Fruit fly (Drosophila melanogaster): ENCODE data around the gene AP-1gamma.

AP-1gamma gene

DNA sequence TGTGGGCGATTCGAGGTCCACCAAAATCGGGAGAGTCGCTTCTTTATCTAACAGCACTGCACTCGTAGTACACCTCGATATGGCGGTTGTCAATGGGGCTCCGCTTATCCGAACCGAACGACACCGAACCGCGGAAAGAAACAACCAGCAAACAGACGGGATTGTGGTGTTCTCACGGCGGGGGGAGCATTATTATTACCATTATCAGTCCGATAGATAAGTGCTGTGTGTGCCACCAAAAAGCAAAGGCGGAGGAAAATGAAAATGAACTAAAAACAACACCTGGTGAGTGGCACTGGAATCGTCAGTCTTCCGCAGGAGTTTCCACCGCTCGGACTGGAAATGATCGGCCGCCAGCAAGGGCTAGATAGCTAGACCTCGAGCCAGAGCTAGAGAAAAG lies at the start of gene AP-1gamma:
Gene AP-1gamma (plus strand): TSS at position 305 of the 400 bp plus-strand sequence.
- TF ChIP-seq pan (optimal IDR thresholded peaks at IDR 0.05): no peak
- TF ChIP-seq usp (GFP tag; optimal IDR thresholded peaks at IDR 0.05): no peak
- no peak for TF ChIP-seq Dll (optimal IDR thresholded peaks at IDR 0.05)
- TF ChIP-seq psq (optimal IDR thresholded peaks at IDR 0.05): no peak
- TF ChIP-seq EcR (GFP tag; optimal IDR thresholded peaks at IDR 0.05): no peak
- TF ChIP-seq CG8478 (optimal IDR thresholded peaks at IDR 0.05): no peak

dm6 chrX:9060078-9060477 lies 48.4 kb upstream of the AP-1gamma start:
- TF ChIP-seq EcR (GFP tag; optimal IDR thresholded peaks at IDR 0.05) (no peak), CG8478 (optimal IDR thresholded peaks at IDR 0.05) (no peak), psq (optimal IDR thresholded peaks at IDR 0.05) (no peak), pan (optimal IDR thresholded peaks at IDR 0.05) (no peak), Dll (optimal IDR thresholded peaks at IDR 0.05) (no peak), usp (GFP tag; optimal IDR thresholded peaks at IDR 0.05) (no peak)

DNA sequence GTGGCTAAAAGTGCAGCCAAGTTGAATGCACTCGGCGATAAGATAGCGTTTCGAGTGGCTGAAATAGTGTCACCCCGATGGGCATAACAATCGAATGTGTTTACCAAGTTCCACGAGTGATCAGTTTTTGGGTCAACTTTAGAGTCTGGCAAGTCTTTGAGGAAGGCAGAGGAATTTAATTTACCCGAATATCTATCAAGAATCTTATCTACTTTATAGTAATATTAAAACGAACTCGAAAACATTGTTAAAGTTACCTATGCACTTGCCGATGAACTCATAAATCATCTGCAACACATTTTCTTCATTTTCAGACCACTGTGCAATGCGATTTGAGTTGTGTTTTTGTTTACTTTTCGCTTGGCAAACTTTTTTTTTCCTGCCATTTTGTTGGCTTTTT lies 47.2 kb upstream of the AP-1gamma start:
- TF ChIP-seq CG8478 (optimal IDR thresholded peaks at IDR 0.05) (no peak), pan (optimal IDR thresholded peaks at IDR 0.05) (no peak), Dll (optimal IDR thresholded peaks at IDR 0.05) (no peak), psq (optimal IDR thresholded peaks at IDR 0.05) (no peak), usp (GFP tag; optimal IDR thresholded peaks at IDR 0.05) (no peak), EcR (GFP tag; optimal IDR thresholded peaks at IDR 0.05) (no peak)

- TF ChIP-seq EcR (GFP tag; optimal IDR thresholded peaks at IDR 0.05) (no peak), Dll (optimal IDR thresholded peaks at IDR 0.05) (no peak), usp (GFP tag; optimal IDR thresholded peaks at IDR 0.05) (no peak), psq (optimal IDR thresholded peaks at IDR 0.05) (no peak), pan (optimal IDR thresholded peaks at IDR 0.05) (no peak), CG8478 (optimal IDR thresholded peaks at IDR 0.05) (no peak)
Observed at dm6 chrX:9062665-9063064, 45.8 kb upstream of the AP-1gamma start.

- no peak for TF ChIP-seq EcR (GFP tag; optimal IDR thresholded peaks at IDR 0.05)
- TF ChIP-seq usp (GFP tag; optimal IDR thresholded peaks at IDR 0.05): no peak
- TF ChIP-seq pan (optimal IDR thresholded peaks at IDR 0.05): no peak
- no peak for TF ChIP-seq psq (optimal IDR thresholded peaks at IDR 0.05)
- TF ChIP-seq Dll (optimal IDR thresholded peaks at IDR 0.05): no peak
- TF ChIP-seq CG8478 (optimal IDR thresholded peaks at IDR 0.05): no peak
Observed at dm6 chrX:9063425-9063824, 45.1 kb upstream of the AP-1gamma start.

dm6 chrX:9064029-9064428 lies 44.5 kb upstream of the AP-1gamma start:
- TF ChIP-seq EcR (GFP tag; optimal IDR thresholded peaks at IDR 0.05): no peak

DNA sequence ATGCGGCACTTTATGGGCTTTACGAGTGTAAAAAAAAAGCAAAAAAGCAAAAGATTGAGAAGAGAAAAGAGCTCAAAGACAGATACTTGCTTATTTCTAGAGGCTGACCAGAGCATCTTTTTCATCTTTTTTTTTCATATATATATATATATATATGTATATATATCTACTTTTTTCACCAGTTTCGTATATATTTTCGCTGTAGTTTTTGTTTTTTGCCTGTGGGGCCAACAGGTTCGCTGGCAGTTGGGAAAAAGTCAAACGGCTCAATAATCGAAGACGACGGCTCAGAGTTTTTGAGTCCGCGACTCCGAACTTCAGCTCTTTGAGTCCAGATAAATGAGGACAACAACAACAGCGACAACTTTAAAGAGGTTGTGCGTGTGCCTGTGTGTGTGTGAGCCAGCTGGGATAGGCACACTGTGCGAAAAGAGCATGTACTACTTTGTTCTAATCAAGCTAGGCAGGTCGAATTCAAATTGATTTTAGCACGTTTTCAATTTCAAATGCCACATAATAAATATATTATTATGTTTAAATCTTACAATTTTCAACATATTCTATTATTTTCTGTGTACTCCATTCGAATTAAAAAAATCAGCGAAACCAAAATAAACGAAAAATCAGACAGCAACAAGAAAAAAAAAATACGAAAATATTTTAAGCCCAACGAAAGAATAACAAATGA lies 41.5 kb upstream of the AP-1gamma start:
- TF ChIP-seq psq (optimal IDR thresholded peaks at IDR 0.05) (no peak), usp (GFP tag; optimal IDR thresholded peaks at IDR 0.05) (no peak), EcR (GFP tag; optimal IDR thresholded peaks at IDR 0.05) (no peak), Dll (optimal IDR thresholded peaks at IDR 0.05) (no peak), CG8478 (optimal IDR thresholded peaks at IDR 0.05) (no peak), pan (optimal IDR thresholded peaks at IDR 0.05) (no peak)

- no peak for TF ChIP-seq pan (optimal IDR thresholded peaks at IDR 0.05)
- no peak for TF ChIP-seq usp (GFP tag; optimal IDR thresholded peaks at IDR 0.05)
- no peak for TF ChIP-seq Dll (optimal IDR thresholded peaks at IDR 0.05)
- TF ChIP-seq CG8478 (optimal IDR thresholded peaks at IDR 0.05): no peak
- no peak for TF ChIP-seq EcR (GFP tag; optimal IDR thresholded peaks at IDR 0.05)
- no peak for TF ChIP-seq psq (optimal IDR thresholded peaks at IDR 0.05)
Observed at dm6 chrX:9067754-9068477, 40.6 kb upstream of the AP-1gamma start, which contains the start of gene CG15365. CG15365 (minus strand) TSS chrX:9067983.

DNA sequence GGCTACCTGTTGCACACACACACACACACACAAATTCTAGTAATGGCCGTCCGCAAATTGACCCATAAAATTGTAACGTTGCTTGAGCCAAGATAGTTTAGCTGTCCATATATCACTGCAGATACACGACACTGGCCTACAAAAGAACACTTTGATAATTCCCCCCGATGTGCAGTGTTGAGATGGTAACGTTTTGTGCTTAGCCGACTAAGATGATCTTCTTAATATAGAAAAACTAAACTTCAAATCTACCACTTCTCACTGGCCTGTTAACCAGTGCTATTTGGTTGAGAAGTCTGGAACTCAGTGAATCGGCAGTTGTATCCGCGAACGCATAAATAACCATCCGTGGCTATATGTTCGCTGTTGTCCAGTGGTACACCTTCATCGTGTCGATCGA lies 39.7 kb upstream of the AP-1gamma start:
- no peak for TF ChIP-seq psq (optimal IDR thresholded peaks at IDR 0.05)
- TF ChIP-seq CG8478 (optimal IDR thresholded peaks at IDR 0.05): no peak
- no peak for TF ChIP-seq EcR (GFP tag; optimal IDR thresholded peaks at IDR 0.05)
- no peak for TF ChIP-seq Dll (optimal IDR thresholded peaks at IDR 0.05)
- TF ChIP-seq usp (GFP tag; optimal IDR thresholded peaks at IDR 0.05): no peak
- TF ChIP-seq pan (optimal IDR thresholded peaks at IDR 0.05): no peak

DNA sequence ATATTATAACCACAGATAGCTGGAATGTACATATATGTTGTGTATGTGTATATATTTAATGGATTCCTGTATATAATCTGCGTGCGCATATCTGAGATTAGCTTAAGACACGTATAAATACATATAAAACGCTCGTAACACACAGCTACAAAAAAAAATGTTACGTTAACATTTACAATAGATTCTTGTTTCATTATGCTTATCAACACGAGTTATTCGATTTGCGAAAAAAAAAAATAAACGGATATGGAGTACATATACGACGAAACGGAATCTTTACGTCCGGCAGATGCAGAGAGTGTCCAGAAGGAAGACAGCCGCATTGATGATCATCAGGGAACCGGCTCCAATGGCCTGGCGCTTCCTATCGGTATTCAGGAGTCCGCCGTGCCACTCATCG lies 37.2 kb upstream of the AP-1gamma start, which contains the start of gene CG10970:
Gene CG10970 (minus strand): TSS at position 101 of the 400 bp plus-strand sequence.
- TF ChIP-seq pan (optimal IDR thresholded peaks at IDR 0.05): no peak
- no peak for TF ChIP-seq Dll (optimal IDR thresholded peaks at IDR 0.05)

DNA sequence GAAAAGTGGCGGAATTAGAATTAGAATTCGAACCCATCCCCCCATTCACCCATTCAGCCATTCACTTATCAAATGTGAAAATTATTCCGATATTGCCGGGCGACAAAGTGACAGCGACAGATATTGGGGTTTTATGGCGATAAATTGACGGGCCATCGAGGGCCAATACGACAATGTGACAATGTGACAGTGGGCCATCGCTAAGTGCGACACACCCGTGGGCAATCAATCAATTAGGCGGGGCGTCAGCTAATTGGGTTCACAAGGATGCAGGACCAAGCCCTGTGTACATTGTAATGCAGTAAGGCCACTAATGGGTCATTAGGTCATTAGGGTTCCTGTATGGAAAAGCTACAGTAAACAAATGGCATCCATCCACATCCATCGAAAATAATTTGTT lies 34.5 kb upstream of the AP-1gamma start:
- no peak for TF ChIP-seq usp (GFP tag; optimal IDR thresholded peaks at IDR 0.05)
- TF ChIP-seq pan (optimal IDR thresholded peaks at IDR 0.05): no peak
- no peak for TF ChIP-seq Dll (optimal IDR thresholded peaks at IDR 0.05)
- no peak for TF ChIP-seq EcR (GFP tag; optimal IDR thresholded peaks at IDR 0.05)
- no peak for TF ChIP-seq CG8478 (optimal IDR thresholded peaks at IDR 0.05)
- TF ChIP-seq psq (optimal IDR thresholded peaks at IDR 0.05): no peak

DNA sequence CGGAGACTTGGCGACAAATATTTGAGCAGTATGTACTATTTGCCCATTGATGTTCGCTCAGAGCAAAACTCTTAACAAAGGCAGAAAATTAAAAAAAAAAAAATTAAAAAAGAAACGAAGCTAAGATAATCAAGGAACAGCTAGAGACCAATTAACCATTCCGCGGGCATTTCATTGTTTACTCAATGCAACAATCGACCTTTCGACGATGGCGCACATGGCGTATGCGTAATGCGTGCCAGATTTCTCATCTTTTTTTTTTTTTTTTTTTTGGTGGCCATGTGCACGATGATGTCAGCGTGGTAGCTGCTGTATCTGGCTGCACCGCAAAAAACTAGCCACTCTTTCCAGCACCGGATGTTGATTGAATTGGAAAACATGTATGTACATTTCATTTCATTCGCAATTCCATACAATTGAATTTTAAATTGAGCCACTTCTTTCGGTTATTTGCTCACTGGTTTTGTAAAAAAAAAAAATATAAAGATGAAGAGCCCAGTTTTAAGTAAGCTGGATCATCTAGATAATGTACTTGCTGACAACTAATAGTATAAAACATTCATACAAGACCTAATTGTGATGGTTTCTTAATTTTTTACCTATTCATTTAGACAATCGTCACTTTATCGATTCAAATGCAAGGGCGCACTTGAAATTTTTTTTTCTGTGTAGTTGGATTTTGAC lies 32.7 kb upstream of the AP-1gamma start:
- TF ChIP-seq usp (GFP tag; optimal IDR thresholded peaks at IDR 0.05) (no peak), pan (optimal IDR thresholded peaks at IDR 0.05) (no peak), psq (optimal IDR thresholded peaks at IDR 0.05) (no peak), CG8478 (optimal IDR thresholded peaks at IDR 0.05) (no peak), EcR (GFP tag; optimal IDR thresholded peaks at IDR 0.05) (no peak), Dll (optimal IDR thresholded peaks at IDR 0.05) (no peak)

All from whole organism.